Worm (Caenorhabditis elegans): ENCODE data around the gene acdh-11.

DNA sequence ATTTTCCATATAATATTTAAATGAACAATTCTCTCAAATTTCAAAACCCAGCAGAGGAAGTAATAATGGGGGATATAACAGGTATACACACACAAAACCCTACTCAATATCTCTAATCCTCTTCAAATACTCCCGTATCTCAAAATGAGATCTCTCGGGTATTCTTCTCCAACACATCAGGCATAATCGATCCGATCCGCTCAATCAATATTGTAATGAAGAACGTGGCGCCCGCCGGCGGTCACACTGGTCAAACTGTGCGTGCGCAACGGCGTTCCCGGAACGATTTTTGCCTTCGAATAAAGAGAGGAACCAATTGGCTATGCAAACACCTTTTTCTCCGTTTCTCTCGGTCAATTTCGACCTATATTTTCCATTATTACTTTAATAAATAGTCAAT lies 3.5 kb upstream of the acdh-11 start:
- TF ChIP-seq ztf-11 (tag; optimal IDR thresholded peaks at IDR 0.05) (no peak), unc-62 (GFP tag; optimal IDR thresholded peaks at IDR 0.05) (no peak)

Measured in whole organism, L2 larva.